Fruit fly (Drosophila melanogaster) whole organism, adult: Measurements from ENCODE around the gene CtsL4.

Experiments
- CG11617 ChIP-seq: fragments of 200-800 bp; sonication (Bioruptor generic); optimal IDR thresholded peaks from 2 replicates; lab custom pipeline; 2017; ENCODE audit warnings: mild to moderate bottlenecking, missing biosample characterization, missing genetic modification reagents, missing genetic modification characterization
- CG14711 ChIP-seq: fragments of 200-800 bp; sonication (Bioruptor generic); optimal IDR thresholded peaks from 2 replicates; lab custom pipeline; 2018; ENCODE audit warnings: missing biosample characterization, mild to moderate bottlenecking, missing genetic modification characterization, moderate library complexity
- CG1620 ChIP-seq: fragments of 200-800 bp; sonication (Bioruptor generic); optimal IDR thresholded peaks from 2 replicates; lab custom pipeline; 2016; ENCODE audit warnings: missing biosample characterization, missing genetic modification characterization
- CG5204 ChIP-seq: fragments of 200-800 bp; sonication (Bioruptor generic); optimal IDR thresholded peaks from 2 replicates; lab custom pipeline; 2016; ENCODE audit warnings: missing biosample characterization, missing genetic modification characterization
- CG7045 ChIP-seq: fragments of 200-800 bp; sonication (Bioruptor generic); optimal IDR thresholded peaks from 2 replicates; lab custom pipeline; 2017; ENCODE audit warnings: missing biosample characterization, mild to moderate bottlenecking, missing genetic modification characterization
- Clk ChIP-seq: fragments of 200-800 bp; sonication (Bioruptor generic); optimal IDR thresholded peaks from 2 replicates; lab custom pipeline; 2017; ENCODE audit warnings: missing biosample characterization, missing genetic modification characterization
- Hr96 ChIP-seq: fragments of 200-800 bp; sonication (Bioruptor generic); optimal IDR thresholded peaks from 2 replicates; lab custom pipeline; 2016; ENCODE audit warnings: missing biosample characterization, missing genetic modification characterization
- Mnt ChIP-seq: fragments of 200-800 bp; sonication (Bioruptor generic); optimal IDR thresholded peaks from 2 replicates; lab custom pipeline; 2016; ENCODE audit warnings: missing biosample characterization, mild to moderate bottlenecking, missing genetic modification characterization
- bab1 ChIP-seq: fragments of 200-800 bp; sonication (Bioruptor generic); optimal IDR thresholded peaks from 3 replicates; lab custom pipeline; 2019; ENCODE audit warnings: missing biosample characterization, mild to moderate bottlenecking, missing genetic modification characterization, moderate library complexity
- cic ChIP-seq: fragments of 200-800 bp; sonication (Bioruptor generic); optimal IDR thresholded peaks from 2 replicates; lab custom pipeline; 2017; ENCODE audit warnings: missing biosample characterization, mild to moderate bottlenecking, missing genetic modification characterization, moderate library complexity
- cnc ChIP-seq, 2 experiments: fragments of >200 bp; optimal IDR thresholded peaks; 2 replicates each; lab custom pipeline; 2017
- kay ChIP-seq: fragments of 200-800 bp; sonication (Bioruptor generic); peaks from one replicate; lab custom pipeline; 2016; ENCODE audit warnings: missing biosample characterization, missing genetic modification characterization, borderline replicate concordance
- ovo ChIP-seq: fragments of 200-800 bp; sonication (Bioruptor generic); optimal IDR thresholded peaks from 2 replicates; lab custom pipeline; 2016; ENCODE audit warnings: missing biosample characterization, missing genetic modification characterization
- toe ChIP-seq: fragments of 200-800 bp; sonication (Bioruptor generic); optimal IDR thresholded peaks from 2 replicates; lab custom pipeline; 2016; ENCODE audit warnings: missing biosample characterization, missing genetic modification characterization

DNA sequence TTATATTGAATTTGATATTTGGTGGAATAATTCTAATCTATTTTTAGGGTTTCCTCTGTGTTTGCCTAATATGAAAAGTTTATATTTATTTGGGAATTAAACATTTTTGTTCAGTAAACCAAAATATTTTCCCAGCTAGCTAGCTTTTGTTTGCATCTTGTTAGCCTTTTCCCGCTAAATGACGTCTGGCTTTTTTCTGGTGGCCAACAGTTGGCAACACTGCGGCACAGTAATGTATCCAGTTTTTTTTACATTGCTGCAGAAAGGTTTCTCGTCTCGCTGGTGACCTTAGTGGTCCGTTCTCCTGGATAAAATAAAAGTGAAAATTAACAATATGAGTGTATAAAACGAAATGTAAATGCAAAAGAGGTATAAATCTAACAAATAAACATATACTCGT is 7.8 kb upstream of the CtsL4 start, which contains the start of gene lft:
- no peak for TF ChIP-seq CG7045
- no peak for TF ChIP-seq Mnt (GFP tag; lab: Kevin White, UChicago)
- no peak for TF ChIP-seq kay (GFP tag; lab: Kevin White, UChicago)
- TF ChIP-seq CG1620 (GFP tag; lab: Kevin White, UChicago), result no peak
- no peak for TF ChIP-seq Hr96 (GFP tag; lab: Kevin White, UChicago)
- TF ChIP-seq Clk (GFP tag; lab: Kevin White, UChicago), result no peak
- TF ChIP-seq CG5204 (GFP tag; lab: Kevin White, UChicago), result no peak
- no peak for TF ChIP-seq cnc (optimal IDR thresholded peaks at IDR 0.05; lab: Kevin White, UChicago)
- TF ChIP-seq CG11617 (GFP tag; lab: Kevin White, UChicago), result no peak
- TF ChIP-seq ovo (GFP tag; lab: Kevin White, UChicago), result no peak
- TF ChIP-seq toe (GFP tag; lab: Kevin White, UChicago), result no peak
- TF ChIP-seq CG14711 (tag; lab: Kevin White, UChicago), result no peak
- TF ChIP-seq cic, result no peak
- no peak for TF ChIP-seq bab1 (GFP tag; lab: Kevin White, UChicago)
